Worm (Caenorhabditis elegans) whole organism, early embryonic: Measurements from ENCODE around the gene T25D1.1.

ENCODE experiments used
- B0310.2 ChIP-seq: sonication (generic microtip); optimal IDR thresholded peaks from 2 replicates; lab custom pipeline; 2016; ENCODE audit warnings: mild to moderate bottlenecking, missing genetic modification characterization, missing compliant biosample characterization
- F13C5.2 ChIP-seq: sonication (generic microtip); optimal IDR thresholded peaks from 2 replicates; lab custom pipeline; 2017; ENCODE audit warnings: mild to moderate bottlenecking, missing genetic modification characterization, inconsistent platforms, missing compliant biosample characterization
- aly-1 ChIP-seq: sonication (generic microtip); optimal IDR thresholded peaks from 2 replicates; lab custom pipeline; 2016; ENCODE audit warnings: missing genetic modification characterization, missing compliant biosample characterization
- ama-1 ChIP-seq: fragments of 150-350 bp; optimal IDR thresholded peaks from 2 replicates; lab custom pipeline; 2014
- ceh-13 ChIP-seq: fragments of 200-800 bp; sonication (Bioruptor generic); optimal IDR thresholded peaks from 2 replicates; lab custom pipeline; 2018; ENCODE audit warnings: mild to moderate bottlenecking, missing genetic modification characterization, missing compliant biosample characterization
- ceh-36 ChIP-seq: sonication (generic microtip); optimal IDR thresholded peaks from 2 replicates; lab custom pipeline; 2016; ENCODE audit warnings: missing genetic modification characterization, inconsistent platforms, missing compliant biosample characterization
- ets-7 ChIP-seq: sonication (generic microtip); optimal IDR thresholded peaks from 2 replicates; lab custom pipeline; 2016; ENCODE audit warnings: missing genotype, missing genetic modification characterization, missing compliant biosample characterization
- flt-1 ChIP-seq: fragments of 200-800 bp; sonication (Bioruptor generic); IDR thresholded peaks from 2 replicates; pipeline ENCODE4 v1.3.6; 2022; ENCODE audit warnings: missing genetic modification characterization, missing compliant biosample characterization
- hmbx-1 ChIP-seq: sonication (generic microtip); optimal IDR thresholded peaks from 2 replicates; lab custom pipeline; 2016; ENCODE audit warnings: mild to moderate bottlenecking, missing genetic modification characterization, missing compliant biosample characterization
- hmg-4 ChIP-seq: fragments of 200-800 bp; sonication (Bioruptor generic); optimal IDR thresholded peaks from 2 replicates; lab custom pipeline; 2018; ENCODE audit warnings: mild to moderate bottlenecking, missing genetic modification characterization, missing compliant biosample characterization
- hnd-1 ChIP-seq: sonication (generic microtip); optimal IDR thresholded peaks from 2 replicates; lab custom pipeline; 2016; ENCODE audit warnings: missing genetic modification characterization, missing compliant biosample characterization
- pes-1 ChIP-seq: fragments of 200-800 bp; sonication (Bioruptor generic); IDR thresholded peaks from 2 replicates; pipeline ENCODE4 v1.3.6; 2022; ENCODE audit warnings: missing genetic modification reagents, missing genetic modification characterization, missing compliant biosample characterization
- scrt-1 ChIP-seq: fragments of 200-800 bp; sonication (Bioruptor generic); IDR thresholded peaks from 2 replicates; pipeline ENCODE4 v1.3.6; 2022; ENCODE audit warnings: missing genetic modification characterization, missing compliant biosample characterization
- sea-1 ChIP-seq: fragments of 200-800 bp; sonication (Bioruptor generic); conservative IDR thresholded peaks from 2 replicates; pipeline ENCODE4 v1.3.6; 2022; ENCODE audit warnings: missing genetic modification characterization, missing compliant biosample characterization
- tbx-11 ChIP-seq: fragments of 200-800 bp; sonication (Bioruptor generic); IDR thresholded peaks from 2 replicates; pipeline ENCODE4 v1.3.6; 2022; ENCODE audit warnings: missing genetic modification characterization, missing compliant biosample characterization
- tbx-37 ChIP-seq: fragments of 200-800 bp; sonication (Bioruptor generic); conservative IDR thresholded peaks from 2 replicates; pipeline ENCODE4 v1.3.6; 2022; ENCODE audit warnings: missing genetic modification reagents, missing genetic modification characterization, missing compliant biosample characterization
- tra-4 ChIP-seq: sonication (generic microtip); optimal IDR thresholded peaks from 2 replicates; lab custom pipeline; 2017; ENCODE audit warnings: missing genetic modification characterization, missing compliant biosample characterization

The T25D1.1 gene

ce11 chrX:16550551-16550950 lies 30.9 kb downstream of the T25D1.1 start:
- TF ChIP-seq hmg-4: no peak
- TF ChIP-seq tbx-11 (GFP tag; lab: Robert Waterston, UW): no peak
- no peak for TF ChIP-seq pes-1 (GFP tag; lab: Robert Waterston, UW)
- TF ChIP-seq F13C5.2: no peak
- TF ChIP-seq hnd-1 (tag; lab: Kevin White, UChicago): no peak
- no peak for TF ChIP-seq ama-1
- no peak for TF ChIP-seq sea-1 (GFP tag; lab: Robert Waterston, UW)
- TF ChIP-seq hmbx-1 (tag; lab: Kevin White, UChicago): no peak
- no peak for TF ChIP-seq ets-7
- TF ChIP-seq ceh-36 (tag; lab: Kevin White, UChicago): no peak
- TF ChIP-seq ceh-13 (GFP tag; lab: Kevin White, UChicago): no peak

- TF ChIP-seq ceh-13 (GFP tag; lab: Kevin White, UChicago): no peak
- TF ChIP-seq ets-7: no peak
- TF ChIP-seq ama-1: no peak
- 0 out of 2 replicates have a peak, but pooled peaks have one; percentile 65 for TF ChIP-seq sea-1 (GFP tag; lab: Robert Waterston, UW)
- TF ChIP-seq hnd-1 (tag; lab: Kevin White, UChicago): no peak
- no peak for TF ChIP-seq tra-4 (tag; lab: Kevin White, UChicago)
- no peak for TF ChIP-seq B0310.2 (tag; lab: Kevin White, UChicago)
- TF ChIP-seq scrt-1 (GFP tag; lab: Robert Waterston, UW): peak; percentile 77
- TF ChIP-seq tbx-37 (GFP tag; lab: Robert Waterston, UW): peak; percentile 30; the same call in 1 of the 2 replicates
- TF ChIP-seq aly-1: no peak
- no peak; the same call in none of the 2 replicates for TF ChIP-seq pes-1 (GFP tag; lab: Robert Waterston, UW)
- TF ChIP-seq ceh-36 (tag; lab: Kevin White, UChicago): peak; percentile 24
- TF ChIP-seq hmbx-1 (tag; lab: Kevin White, UChicago): peak; percentile 5
- 0 out of 2 replicates have a peak, but pooled peaks have one; percentile 14 for TF ChIP-seq tbx-11 (GFP tag; lab: Robert Waterston, UW)
- TF ChIP-seq F13C5.2: no peak
- peak; percentile 61 for TF ChIP-seq flt-1 (GFP tag; lab: Robert Waterston, UW)
- peak; percentile 26 for TF ChIP-seq hmg-4
These were observed 31.7 kb downstream of the T25D1.1 start for ce11 chrX:16551318-16551717.

ce11 chrX:16553845-16554426 lies 34.3 kb downstream of the T25D1.1 start, which contains the start of gene K08B5.2:
TSS of gene K08B5.2 (minus strand) at chrX:16553887.
- TF ChIP-seq scrt-1 (GFP tag; lab: Robert Waterston, UW) (no peak), tbx-11 (GFP tag; lab: Robert Waterston, UW) (no peak), hmbx-1 (tag; lab: Kevin White, UChicago) (no peak), ets-7 (no peak), ceh-13 (GFP tag; lab: Kevin White, UChicago) (no peak), tbx-37 (GFP tag; lab: Robert Waterston, UW) (no peak), tra-4 (tag; lab: Kevin White, UChicago) (no peak), F13C5.2 (no peak), flt-1 (GFP tag; lab: Robert Waterston, UW) (no peak), aly-1 (no peak), pes-1 (GFP tag; lab: Robert Waterston, UW) (no peak), B0310.2 (tag; lab: Kevin White, UChicago) (no peak)

ce11 chrX:16555726-16556125 lies 36.1 kb downstream of the T25D1.1 start:
- TF ChIP-seq tbx-11 (GFP tag; lab: Robert Waterston, UW) (no peak), B0310.2 (tag; lab: Kevin White, UChicago) (no peak), tra-4 (tag; lab: Kevin White, UChicago) (no peak), flt-1 (GFP tag; lab: Robert Waterston, UW) (no peak), ceh-13 (GFP tag; lab: Kevin White, UChicago) (no peak)

ce11 chrX:16558117-16558516 lies 38.5 kb downstream of the T25D1.1 start, which contains the start of gene K08B5.1:
TSS of gene K08B5.1 (plus strand) at chrX:16558434.
- TF ChIP-seq hmg-4 (no peak), aly-1 (no peak), sea-1 (GFP tag; lab: Robert Waterston, UW) (no peak), ets-7 (no peak), F13C5.2 (no peak)

- peak; percentile 75; the same call in 1 of the 2 replicates for TF ChIP-seq pes-1 (GFP tag; lab: Robert Waterston, UW)
- TF ChIP-seq hmbx-1 (tag; lab: Kevin White, UChicago): no peak
- 0 out of 2 replicates have a peak, but pooled peaks have one; percentile 25 for TF ChIP-seq flt-1 (GFP tag; lab: Robert Waterston, UW)
- TF ChIP-seq aly-1: no peak
- no peak for TF ChIP-seq B0310.2 (tag; lab: Kevin White, UChicago)
- TF ChIP-seq ceh-13 (GFP tag; lab: Kevin White, UChicago): no peak
- no peak for TF ChIP-seq ama-1
- no peak for TF ChIP-seq scrt-1 (GFP tag; lab: Robert Waterston, UW)
- peak; percentile 63 for TF ChIP-seq tbx-37 (GFP tag; lab: Robert Waterston, UW)
- no peak for TF ChIP-seq hnd-1 (tag; lab: Kevin White, UChicago)
- no peak for TF ChIP-seq sea-1 (GFP tag; lab: Robert Waterston, UW)
- no peak for TF ChIP-seq tra-4 (tag; lab: Kevin White, UChicago)
- TF ChIP-seq F13C5.2: no peak
These were observed 39.2 kb downstream of the T25D1.1 start for ce11 chrX:16558776-16559175.

- TF ChIP-seq ets-7: no peak
- TF ChIP-seq F13C5.2: no peak
- no peak for TF ChIP-seq aly-1
- TF ChIP-seq ama-1: no peak
- TF ChIP-seq pes-1 (GFP tag; lab: Robert Waterston, UW): no peak
- no peak for TF ChIP-seq sea-1 (GFP tag; lab: Robert Waterston, UW)
- TF ChIP-seq tra-4 (tag; lab: Kevin White, UChicago): no peak
- TF ChIP-seq tbx-11 (GFP tag; lab: Robert Waterston, UW): no peak
- TF ChIP-seq hmg-4: no peak
- no peak for TF ChIP-seq hmbx-1 (tag; lab: Kevin White, UChicago)
- TF ChIP-seq tbx-37 (GFP tag; lab: Robert Waterston, UW): no peak
- TF ChIP-seq hnd-1 (tag; lab: Kevin White, UChicago): no peak
These were observed 39.8 kb downstream of the T25D1.1 start for ce11 chrX:16559387-16559786.
